Worm (Caenorhabditis elegans) whole organism, L1 larva: ENCODE results near the gene gcy-32.
A peak's percentile ranks its signal among the peaks of the same experiment; 100 is the strongest.

ENCODE experiments used
- C04F5.9 ChIP-seq: sonication (generic microtip); optimal IDR thresholded peaks from 2 replicates; lab custom pipeline; 2016; ENCODE audit warnings: missing genetic modification characterization, missing compliant biosample characterization
- C16A3.4 ChIP-seq: fragments of 150-350 bp; optimal IDR thresholded peaks from 2 replicates; lab custom pipeline; 2014; ENCODE audit warnings: missing biosample characterization, missing genetic modification characterization
- Y116A8C.19 ChIP-seq: sonication (generic microtip); optimal IDR thresholded peaks from 2 replicates; lab custom pipeline; 2016; ENCODE audit warnings: missing compliant biosample characterization, missing genetic modification characterization, borderline replicate concordance
- aha-1 ChIP-seq: fragments of 150-350 bp; optimal IDR thresholded peaks from 2 replicates; lab custom pipeline; 2014; ENCODE audit warnings: missing biosample characterization, missing genetic modification characterization
- aly-2 ChIP-seq: fragments of 150-350 bp; optimal IDR thresholded peaks from 2 replicates; lab custom pipeline; 2014; ENCODE audit warnings: missing biosample characterization, missing genetic modification characterization
- ceh-63 ChIP-seq: fragments of 200-800 bp; sonication (Bioruptor generic); optimal IDR thresholded peaks from 2 replicates; lab custom pipeline; 2018; ENCODE audit warnings: mild to moderate bottlenecking, missing genetic modification characterization, missing compliant biosample characterization
- ceh-8 ChIP-seq: fragments of 200-800 bp; sonication (Bioruptor generic); optimal IDR thresholded peaks from 2 replicates; lab custom pipeline; 2018; ENCODE audit warnings: mild to moderate bottlenecking, missing genetic modification characterization, moderate library complexity, missing compliant biosample characterization
- ceh-82 ChIP-seq, 3 experiments: fragments of 150-350 bp in 1 of 3; sonication (generic microtip) in 2 of 3; optimal IDR thresholded peaks; 2 replicates each; lab custom pipeline; 2014 to 2017; ENCODE audit warnings: missing biosample characterization in 3 of 3, missing genetic modification characterization in 3 of 3
- ceh-90 ChIP-seq: sonication (generic microtip); optimal IDR thresholded peaks from 2 replicates; lab custom pipeline; 2016; ENCODE audit warnings: missing genetic modification characterization, missing compliant biosample characterization
- dpl-1 ChIP-seq, 3 experiments: fragments of 150-350 bp in 2 of 3; sonication (generic microtip) in 1 of 3; optimal IDR thresholded peaks; 2 replicates each; lab custom pipeline; 2014 to 2017; ENCODE audit warnings: missing biosample characterization in 3 of 3, missing genetic modification characterization in 3 of 3, missing genetic modification reagents in 3 of 3
- dsc-1 ChIP-seq: sonication (generic microtip); optimal IDR thresholded peaks from 2 replicates; lab custom pipeline; 2016; ENCODE audit warnings: mild to moderate bottlenecking, missing genetic modification characterization, missing compliant biosample characterization
- efl-1 ChIP-seq, 4 experiments: fragments of 150-350 bp; optimal IDR thresholded peaks in 3 of 4; peaks in 1 of 4; 1 replicate in 1 of 4; 2 replicates in 3 of 4; lab custom pipeline; 2014; ENCODE audit warnings: missing biosample characterization in 2 of 4, missing genetic modification characterization in 2 of 4, missing genetic modification reagents in 2 of 4
- efl-3 ChIP-seq: fragments of 200-800 bp; sonication (Bioruptor generic); optimal IDR thresholded peaks from 2 replicates; lab custom pipeline; 2018; ENCODE audit warnings: mild to moderate bottlenecking, missing genetic modification characterization, missing compliant biosample characterization
- elt-2 ChIP-seq: sonication (generic microtip); optimal IDR thresholded peaks from 2 replicates; lab custom pipeline; 2016; ENCODE audit warnings: missing genetic modification characterization, mild to moderate bottlenecking, inconsistent platforms, missing compliant biosample characterization, missing genetic modification reagents
- fkh-10 ChIP-seq: sonication (generic microtip); optimal IDR thresholded peaks from 2 replicates; lab custom pipeline; 2017; ENCODE audit warnings: missing biosample characterization, missing genetic modification reagents, missing genetic modification characterization
- fkh-4 ChIP-seq: sonication (generic microtip); optimal IDR thresholded peaks from 2 replicates; lab custom pipeline; 2016; ENCODE audit warnings: missing compliant biosample characterization, missing genetic modification characterization, borderline replicate concordance
- fkh-8 ChIP-seq: sonication (generic microtip); optimal IDR thresholded peaks from 2 replicates; lab custom pipeline; 2016; ENCODE audit warnings: mild to moderate bottlenecking, missing genetic modification characterization, missing compliant biosample characterization
- grh-1 ChIP-seq: fragments of 200-800 bp; sonication (Bioruptor generic); IDR thresholded peaks from 2 replicates; pipeline ENCODE4 v1.3.6; 2022; ENCODE audit warnings: missing genetic modification reagents, missing genetic modification characterization, missing compliant biosample characterization
- hlh-17 ChIP-seq: fragments of 200-800 bp; sonication (Bioruptor generic); optimal IDR thresholded peaks from 2 replicates; lab custom pipeline; 2018; ENCODE audit warnings: missing genetic modification characterization, mild to moderate bottlenecking, missing compliant biosample characterization, moderate library complexity, borderline replicate concordance
- hlh-4 ChIP-seq: sonication (generic microtip); optimal IDR thresholded peaks from 2 replicates; lab custom pipeline; 2016; ENCODE audit warnings: mild to moderate bottlenecking, missing genetic modification characterization, missing compliant biosample characterization
- isw-1 ChIP-seq: fragments of 200-800 bp; sonication (Bioruptor generic); IDR thresholded peaks from 2 replicates; pipeline ENCODE4 v1.3.6; 2022; ENCODE audit warnings: missing genetic modification characterization, missing compliant biosample characterization
- lin-13 ChIP-seq: fragments of 150-350 bp; optimal IDR thresholded peaks from 2 replicates; lab custom pipeline; 2014; ENCODE audit warnings: missing biosample characterization, missing genetic modification reagents, missing genetic modification characterization
- lin-35 ChIP-seq, 2 experiments: fragments of 150-350 bp; optimal IDR thresholded peaks; 2 replicates each; lab custom pipeline; 2014; ENCODE audit warnings: missing biosample characterization in 2 of 2, missing genetic modification characterization in 2 of 2, missing genetic modification reagents in 2 of 2
- lin-39 ChIP-seq: fragments of 150-350 bp; optimal IDR thresholded peaks from 2 replicates; lab custom pipeline; 2014; ENCODE audit warnings: missing biosample characterization, missing genetic modification reagents, missing genetic modification characterization
- lsy-2 ChIP-seq, 2 experiments: fragments of 150-350 bp; optimal IDR thresholded peaks; 2 replicates each; lab custom pipeline; 2014; ENCODE audit warnings: missing biosample characterization in 2 of 2, missing genetic modification characterization in 2 of 2
- mab-9 ChIP-seq: fragments of 200-800 bp; sonication (Bioruptor generic); IDR thresholded peaks from 2 replicates; pipeline ENCODE4 v1.3.6; 2022; ENCODE audit warnings: missing genetic modification reagents, missing genetic modification characterization, missing compliant biosample characterization
- mep-1 ChIP-seq: fragments of 150-350 bp; optimal IDR thresholded peaks from 2 replicates; lab custom pipeline; 2014; ENCODE audit warnings: missing biosample characterization, missing genetic modification characterization
- nhr-11 ChIP-seq: fragments of 150-350 bp; optimal IDR thresholded peaks from 2 replicates; lab custom pipeline; 2014; ENCODE audit warnings: missing biosample characterization, missing genetic modification characterization
- nhr-19 ChIP-seq: fragments of 200-800 bp; sonication (Bioruptor generic); conservative IDR thresholded peaks from 2 replicates; pipeline ENCODE4 v1.3.6; 2022; ENCODE audit warnings: missing genetic modification characterization, missing compliant biosample characterization
- nhr-237 ChIP-seq: fragments of 150-350 bp; optimal IDR thresholded peaks from 2 replicates; lab custom pipeline; 2014; ENCODE audit warnings: missing biosample characterization, missing genetic modification characterization
- nhr-77 ChIP-seq: fragments of 150-350 bp; optimal IDR thresholded peaks from 2 replicates; lab custom pipeline; 2014; ENCODE audit warnings: missing biosample characterization, missing genetic modification characterization
- nhr-85 ChIP-seq: sonication (generic microtip); peaks from one replicate; lab custom pipeline; 2016; ENCODE audit warnings: missing genetic modification characterization, inconsistent platforms, missing compliant biosample characterization
- nhr-90 ChIP-seq: sonication (generic microtip); optimal IDR thresholded peaks from 2 replicates; lab custom pipeline; 2016; ENCODE audit warnings: mild to moderate bottlenecking, missing genetic modification characterization, missing compliant biosample characterization; ENCODE audit not compliant: poor library complexity
- pag-3 ChIP-seq: sonication (generic microtip); optimal IDR thresholded peaks from 2 replicates; lab custom pipeline; 2017; ENCODE audit warnings: missing genetic modification characterization, mild to moderate bottlenecking, missing compliant biosample characterization, antibody characterized with exemption, borderline replicate concordance; ENCODE audit not compliant: insufficient read depth
- rnt-1 ChIP-seq: sonication (generic microtip); optimal IDR thresholded peaks from 2 replicates; lab custom pipeline; 2016; ENCODE audit warnings: mild to moderate bottlenecking, missing genetic modification characterization, moderate library complexity, missing compliant biosample characterization
- skn-1 ChIP-seq: fragments of 150-350 bp; optimal IDR thresholded peaks from 2 replicates; lab custom pipeline; 2014; ENCODE audit warnings: missing biosample characterization, missing genetic modification characterization
- snu-23 ChIP-seq: sonication (generic microtip); optimal IDR thresholded peaks from 2 replicates; lab custom pipeline; 2016; ENCODE audit warnings: missing genetic modification characterization, missing compliant biosample characterization
- sox-4 ChIP-seq: sonication (generic microtip); optimal IDR thresholded peaks from 2 replicates; lab custom pipeline; 2016; ENCODE audit warnings: missing genetic modification characterization, missing compliant biosample characterization
- swsn-7 ChIP-seq: sonication (generic microtip); optimal IDR thresholded peaks from 2 replicates; lab custom pipeline; 2016; ENCODE audit warnings: missing genetic modification characterization, missing compliant biosample characterization
- tbx-2 ChIP-seq: sonication (generic microtip); optimal IDR thresholded peaks from 2 replicates; lab custom pipeline; 2016; ENCODE audit warnings: missing genetic modification characterization, missing compliant biosample characterization
- unc-30 ChIP-seq: sonication (generic microtip); optimal IDR thresholded peaks from 2 replicates; lab custom pipeline; 2017; ENCODE audit warnings: missing biosample characterization, missing genetic modification characterization
- unc-62 ChIP-seq: fragments of 150-350 bp; optimal IDR thresholded peaks from 2 replicates; lab custom pipeline; 2014; ENCODE audit warnings: missing biosample characterization, missing genetic modification reagents, missing genetic modification characterization
- unc-86 ChIP-seq: sonication (generic microtip); optimal IDR thresholded peaks from 2 replicates; lab custom pipeline; 2016; ENCODE audit warnings: missing genetic modification characterization, missing compliant biosample characterization
- vab-15 ChIP-seq: sonication (generic microtip); optimal IDR thresholded peaks from 2 replicates; lab custom pipeline; 2017; ENCODE audit warnings: missing genotype, mild to moderate bottlenecking, missing genetic modification characterization, missing compliant biosample characterization
- xbp-1 ChIP-seq: sonication (generic microtip); optimal IDR thresholded peaks from 2 replicates; lab custom pipeline; 2016; ENCODE audit warnings: missing genetic modification characterization, missing compliant biosample characterization
- zip-4 ChIP-seq: fragments of 200-800 bp; sonication (Bioruptor generic); optimal IDR thresholded peaks from 2 replicates; lab custom pipeline; 2018; ENCODE audit warnings: mild to moderate bottlenecking, missing genetic modification characterization, moderate library complexity, missing compliant biosample characterization
- ztf-11 ChIP-seq, 2 experiments: sonication (generic microtip); optimal IDR thresholded peaks; 2 replicates each; lab custom pipeline; 2016 to 2017; ENCODE audit warnings: missing genetic modification characterization in 2 of 2, missing biosample characterization in 1 of 2, missing compliant biosample characterization in 1 of 2
- ztf-4 ChIP-seq: fragments of 150-350 bp; optimal IDR thresholded peaks from 2 replicates; lab custom pipeline; 2014; ENCODE audit warnings: missing biosample characterization, missing genetic modification characterization

gcy-32 gene

ce11 chrV:13916196-13916595 lies 906 bp upstream of the gcy-32 start, which contains the start of gene str-252:
TSS of gene str-252 (plus strand) at chrV:13916496.
- TF ChIP-seq tbx-2 (no peak), Y116A8C.19 (no peak), xbp-1 (tag; lab: Kevin White, UChicago) (no peak), lin-13 (GFP tag; lab: Kevin White, UChicago) (no peak), nhr-237 (tag; lab: Kevin White, UChicago) (no peak)

DNA sequence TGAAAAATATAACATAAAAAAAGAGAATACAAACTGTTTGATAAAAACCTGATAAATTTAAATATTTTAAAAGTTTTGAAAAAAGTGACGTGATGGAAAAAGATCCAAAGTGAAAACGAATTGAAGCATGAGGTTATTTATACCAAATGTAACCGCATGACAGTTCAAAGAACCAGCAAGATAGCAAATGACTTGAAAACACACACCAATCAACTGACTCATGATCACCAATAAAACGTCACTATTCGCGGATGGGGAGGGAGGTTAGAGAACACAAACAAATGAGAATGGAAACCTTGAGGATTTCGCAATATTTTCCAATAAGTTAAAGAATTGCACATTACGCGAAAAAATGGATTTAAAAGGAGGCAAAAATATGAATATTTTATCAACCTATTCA lies 5.9 kb downstream of the gcy-32 start, which contains the start of gene C06B3.7:
Gene C06B3.7, plus strand, starts transcription at position 287 of the 400 bp plus-strand sequence.
- TF ChIP-seq grh-1 (GFP tag; lab: Robert Waterston, UW) (no peak), Y116A8C.19 (no peak), C04F5.9 (tag; lab: Kevin White, UChicago) (peak; percentile 55), pag-3 (no peak), lsy-2 (tag; optimal IDR thresholded peaks at IDR 0.05; lab: Kevin White, UChicago) (peak; percentile 74 to 85), unc-30 (no peak), lin-13 (GFP tag; lab: Kevin White, UChicago) (peak; percentile 78), aly-2 (no peak), lin-39 (tag; lab: Kevin White, UChicago) (peak; percentile 34), rnt-1 (peak; percentile 85), fkh-4 (tag; lab: Kevin White, UChicago) (no peak), efl-1 (optimal IDR thresholded peaks at IDR 0.05; lab: Kevin White, UChicago) (peak; percentile 36 to 54), efl-1 (GFP tag; optimal IDR thresholded peaks at IDR 0.05 in 1 of 2; lab: Kevin White, UChicago) (peak; percentile 26 to 87), vab-15 (tag; lab: Kevin White, UChicago) (peak; percentile 100), ztf-4 (tag; lab: Kevin White, UChicago) (peak; percentile 81), skn-1 (tag; lab: Kevin White, UChicago) (peak; percentile 84), nhr-85 (tag; lab: Kevin White, UChicago) (peak; percentile 97), fkh-10 (GFP tag; lab: Kevin White, UChicago) (no peak), C16A3.4 (peak; percentile 90), xbp-1 (tag; lab: Kevin White, UChicago) (peak; percentile 89), ceh-90 (tag; lab: Kevin White, UChicago) (peak; percentile 26), ceh-63 (GFP tag; lab: Kevin White, UChicago) (no peak), mep-1 (tag; lab: Kevin White, UChicago) (peak; percentile 88), elt-2 (tag; lab: Kevin White, UChicago) (peak; percentile 85), nhr-19 (GFP tag; lab: Robert Waterston, UW) (peak; percentile 96), lin-35 (GFP tag; optimal IDR thresholded peaks at IDR 0.05; lab: Kevin White, UChicago) (peak; percentile 64 to 90), nhr-77 (no peak), ceh-8 (GFP tag; lab: Kevin White, UChicago) (no peak), mab-9 (GFP tag; lab: Robert Waterston, UW) (no peak), snu-23 (GFP tag; lab: Kevin White, UChicago) (peak; percentile 90), efl-3 (no peak), unc-86 (tag; lab: Kevin White, UChicago) (no peak), ceh-82 (tag; optimal IDR thresholded peaks at IDR 0.05; lab: Kevin White, UChicago) (peak in 2 of 3 experiments; percentile 40 to 52), dsc-1 (peak; percentile 84), nhr-11 (tag; lab: Kevin White, UChicago) (peak; percentile 55), sox-4 (tag; lab: Kevin White, UChicago) (peak; percentile 61), zip-4 (GFP tag; lab: Kevin White, UChicago) (peak; percentile 98), isw-1 (GFP tag; lab: Robert Waterston, UW) (peak; percentile 16; the same call in 1 of the 2 replicates), dpl-1 (GFP tag; optimal IDR thresholded peaks at IDR 0.05; lab: Kevin White, UChicago) (peak; percentile 45 to 54 (median 52)), hlh-4 (tag; lab: Kevin White, UChicago) (no peak), aha-1 (tag; lab: Kevin White, UChicago) (peak; percentile 10), unc-62 (GFP tag; lab: Kevin White, UChicago) (no peak), ztf-11 (tag; optimal IDR thresholded peaks at IDR 0.05; lab: Kevin White, UChicago) (no peak), hlh-17 (GFP tag; lab: Kevin White, UChicago) (no peak), swsn-7 (tag; lab: Kevin White, UChicago) (peak; percentile 66), tbx-2 (peak; percentile 75), nhr-237 (tag; lab: Kevin White, UChicago) (peak; percentile 53), nhr-90 (peak; percentile 83), fkh-8 (peak; percentile 90)
